Fruit fly (Drosophila melanogaster) whole organism, wandering third instar larva: ENCODE results near the gene CG3434.

Experiments
- Dfd ChIP-seq: fragments of >200 bp; optimal IDR thresholded peaks from 2 replicates; lab custom pipeline; 2017; ENCODE audit warnings: missing biosample characterization, missing genetic modification characterization
- Dif ChIP-seq: fragments of 200-275, 200-300 bp; sonication (Bioruptor generic); optimal IDR thresholded peaks from 2 replicates; lab custom pipeline; 2018; ENCODE audit warnings: missing biosample characterization, missing genetic modification characterization; ENCODE audit not compliant: partially characterized antibody
- Mio ChIP-seq: sonication (Bioruptor generic); optimal IDR thresholded peaks from 2 replicates; lab custom pipeline; 2016; ENCODE audit warnings: missing biosample characterization, missing genetic modification characterization
- Vsx2 ChIP-seq: fragments of 200-300, 225-300 bp; sonication (Bioruptor generic); optimal IDR thresholded peaks from 2 replicates; lab custom pipeline; 2018; ENCODE audit warnings: missing biosample characterization, missing genetic modification characterization; ENCODE audit not compliant: partially characterized antibody
- dmrt93B ChIP-seq: fragments of 200-800 bp; sonication (Bioruptor generic); optimal IDR thresholded peaks from 2 replicates; lab custom pipeline; 2018; ENCODE audit warnings: missing biosample characterization, mild to moderate bottlenecking, missing genetic modification characterization
- ey ChIP-seq: fragments of 200-800 bp; sonication (Bioruptor generic); optimal IDR thresholded peaks from 2 replicates; lab custom pipeline; 2016; ENCODE audit warnings: missing biosample characterization, missing genetic modification characterization
- fru ChIP-seq: fragments of 200-800 bp; sonication (Bioruptor generic); optimal IDR thresholded peaks from 3 replicates; lab custom pipeline; 2016; ENCODE audit warnings: missing biosample characterization, mild to moderate bottlenecking, missing genetic modification characterization
- h ChIP-seq: fragments of 200-800 bp; sonication (Bioruptor generic); optimal IDR thresholded peaks from 3 replicates; lab custom pipeline; 2016; ENCODE audit warnings: missing biosample characterization, mild to moderate bottlenecking, missing genetic modification characterization
- lola ChIP-seq: fragments of >200 bp; optimal IDR thresholded peaks from 2 replicates; lab custom pipeline; 2017; ENCODE audit warnings: missing biosample characterization, missing genetic modification characterization
- psq ChIP-seq: fragments of 200-800 bp; sonication (Bioruptor generic); optimal IDR thresholded peaks from 3 replicates; lab custom pipeline; 2017; ENCODE audit warnings: missing biosample characterization, mild to moderate bottlenecking, missing genetic modification characterization, moderate library complexity
- usp ChIP-seq: fragments of >200 bp; optimal IDR thresholded peaks from 2 replicates; lab custom pipeline; 2017; ENCODE audit warnings: missing biosample characterization, missing genetic modification characterization
- woc ChIP-seq: sonication (Bioruptor generic); optimal IDR thresholded peaks from 2 replicates; lab custom pipeline; 2016; ENCODE audit warnings: missing biosample characterization, mild to moderate bottlenecking, missing genetic modification characterization

dm6 chr3L:9492115-9492514 lies 31.5 kb upstream of the CG3434 start, which contains the start of gene CG32037:
- TF ChIP-seq dmrt93B (GFP tag; lab: Kevin White, UChicago) (no peak), lola (GFP tag; lab: Kevin White, UChicago) (no peak), usp (GFP tag; lab: Kevin White, UChicago) (no peak), Mio (GFP tag; lab: Kevin White, UChicago) (no peak), fru (GFP tag; lab: Kevin White, UChicago) (no peak), psq (GFP tag; lab: Kevin White, UChicago) (no peak), Vsx2 (GFP tag; lab: Kevin White, UChicago) (no peak), Dfd (GFP tag; lab: Kevin White, UChicago) (no peak), h (GFP tag; lab: Kevin White, UChicago) (no peak), ey (GFP tag; lab: Kevin White, UChicago) (no peak), woc (GFP tag; lab: Kevin White, UChicago) (no peak), Dif (GFP tag; lab: Kevin White, UChicago) (no peak)
